Worm (Caenorhabditis elegans) whole organism, late embryonic: ENCODE results near the gene C29E4.17.

Source experiments
- C08G9.2 ChIP-seq: sonication (generic microtip); optimal IDR thresholded peaks from 2 replicates; lab custom pipeline; 2016; ENCODE audit warnings: mild to moderate bottlenecking, missing genetic modification characterization, moderate library complexity, missing compliant biosample characterization
- C38D4.7 ChIP-seq: fragments of 200-800 bp; sonication (Bioruptor generic); optimal IDR thresholded peaks from 2 replicates; lab custom pipeline; 2018; ENCODE audit warnings: mild to moderate bottlenecking, missing genetic modification characterization, moderate library complexity, missing compliant biosample characterization
- K02D7.2 ChIP-seq: sonication (generic microtip); optimal IDR thresholded peaks from 2 replicates; lab custom pipeline; 2017; ENCODE audit warnings: mild to moderate bottlenecking, missing genetic modification characterization, missing compliant biosample characterization
- K09A11.1 ChIP-seq: sonication (generic microtip); optimal IDR thresholded peaks from 2 replicates; lab custom pipeline; 2017; ENCODE audit warnings: antibody characterized with exemption, mild to moderate bottlenecking, missing genetic modification characterization, missing compliant biosample characterization; ENCODE audit not compliant: insufficient read depth
- ceh-14 ChIP-seq: sonication (generic microtip); optimal IDR thresholded peaks from 2 replicates; lab custom pipeline; 2016; ENCODE audit warnings: missing genotype, missing genetic modification characterization, missing compliant biosample characterization
- ceh-19 ChIP-seq: fragments of 200-800 bp; sonication (Bioruptor generic); optimal IDR thresholded peaks from 2 replicates; lab custom pipeline; 2018; ENCODE audit warnings: mild to moderate bottlenecking, missing genetic modification characterization, missing compliant biosample characterization
- ceh-24 ChIP-seq: sonication (generic microtip); optimal IDR thresholded peaks from 2 replicates; lab custom pipeline; 2016; ENCODE audit warnings: mild to moderate bottlenecking, missing genetic modification characterization, missing compliant biosample characterization
- ceh-30 ChIP-seq: fragments of 150-350 bp; optimal IDR thresholded peaks from 2 replicates; lab custom pipeline; 2014; ENCODE audit warnings: missing biosample characterization, missing genetic modification characterization
- ceh-31 ChIP-seq: sonication (generic microtip); optimal IDR thresholded peaks from 2 replicates; lab custom pipeline; 2016; ENCODE audit warnings: missing genetic modification characterization, missing compliant biosample characterization
- ceh-48 ChIP-seq: sonication (generic microtip); optimal IDR thresholded peaks from 2 replicates; lab custom pipeline; 2016; ENCODE audit warnings: missing genetic modification characterization, inconsistent platforms, missing compliant biosample characterization
- dve-1 ChIP-seq: sonication (generic microtip); optimal IDR thresholded peaks from 2 replicates; lab custom pipeline; 2017; ENCODE audit warnings: antibody characterized with exemption, mild to moderate bottlenecking, missing genetic modification characterization, missing compliant biosample characterization
- elt-4 ChIP-seq: sonication (generic microtip); optimal IDR thresholded peaks from 2 replicates; lab custom pipeline; 2016; ENCODE audit warnings: missing genetic modification characterization, missing compliant biosample characterization
- fkh-10 ChIP-seq: fragments of 150-350 bp; optimal IDR thresholded peaks from 2 replicates; lab custom pipeline; 2014; ENCODE audit warnings: missing biosample characterization, missing genetic modification reagents, missing genetic modification characterization
- hlh-30 ChIP-seq: sonication (generic microtip); optimal IDR thresholded peaks from 2 replicates; lab custom pipeline; 2017; ENCODE audit warnings: antibody characterized with exemption, missing genetic modification characterization, missing compliant biosample characterization; ENCODE audit not compliant: insufficient read depth
- hlh-6 ChIP-seq: sonication (generic microtip); optimal IDR thresholded peaks from 2 replicates; lab custom pipeline; 2016; ENCODE audit warnings: missing genotype, missing genetic modification characterization, missing compliant biosample characterization
- hlh-8 ChIP-seq: sonication (generic microtip); optimal IDR thresholded peaks from 2 replicates; lab custom pipeline; 2016; ENCODE audit warnings: missing genotype, missing genetic modification characterization, missing compliant biosample characterization
- lin-11 ChIP-seq: fragments of 200-800 bp; sonication (Bioruptor generic); optimal IDR thresholded peaks from 2 replicates; lab custom pipeline; 2018; ENCODE audit warnings: mild to moderate bottlenecking, missing genetic modification characterization, missing compliant biosample characterization
- madf-2 ChIP-seq: sonication (generic microtip); optimal IDR thresholded peaks from 2 replicates; lab custom pipeline; 2017; ENCODE audit warnings: missing genetic modification characterization, missing compliant biosample characterization
- mec-3 ChIP-seq: sonication (generic microtip); optimal IDR thresholded peaks from 2 replicates; lab custom pipeline; 2016; ENCODE audit warnings: borderline replicate concordance, missing genetic modification characterization, missing compliant biosample characterization
- npax-4 ChIP-seq: sonication (generic microtip); optimal IDR thresholded peaks from 2 replicates; lab custom pipeline; 2016; ENCODE audit warnings: missing genetic modification characterization, missing compliant biosample characterization
- odd-2 ChIP-seq: sonication (generic microtip); optimal IDR thresholded peaks from 2 replicates; lab custom pipeline; 2017; ENCODE audit warnings: antibody characterized with exemption, mild to moderate bottlenecking, missing genetic modification characterization, missing compliant biosample characterization
- pax-1 ChIP-seq: fragments of 150-350 bp; optimal IDR thresholded peaks from 2 replicates; lab custom pipeline; 2014; ENCODE audit warnings: missing biosample characterization, missing genetic modification characterization
- pha-2 ChIP-seq: sonication (generic microtip); optimal IDR thresholded peaks from 2 replicates; lab custom pipeline; 2017; ENCODE audit warnings: mild to moderate bottlenecking, missing genetic modification characterization, missing compliant biosample characterization
- ref-2 ChIP-seq: sonication (generic microtip); optimal IDR thresholded peaks from 2 replicates; lab custom pipeline; 2016; ENCODE audit warnings: missing genetic modification characterization, missing compliant biosample characterization
- rnt-1 ChIP-seq: sonication (generic microtip); optimal IDR thresholded peaks from 2 replicates; lab custom pipeline; 2016; ENCODE audit warnings: missing genetic modification characterization, missing compliant biosample characterization
- sox-2 ChIP-seq: fragments of 200-800 bp; sonication (Bioruptor generic); IDR thresholded peaks from 2 replicates; pipeline ENCODE4 v1.3.6; 2022; ENCODE audit warnings: missing genetic modification reagents, missing genetic modification characterization, missing compliant biosample characterization
- sox-4 ChIP-seq: sonication (generic microtip); optimal IDR thresholded peaks from 2 replicates; lab custom pipeline; 2017; ENCODE audit warnings: mild to moderate bottlenecking, missing genetic modification characterization, inconsistent platforms, missing compliant biosample characterization
- tbx-2 ChIP-seq: sonication (generic microtip); optimal IDR thresholded peaks from 2 replicates; lab custom pipeline; 2016; ENCODE audit warnings: missing genetic modification characterization, missing compliant biosample characterization
- unc-42 ChIP-seq: sonication (generic microtip); optimal IDR thresholded peaks from 2 replicates; lab custom pipeline; 2016; ENCODE audit warnings: missing genotype, missing genetic modification characterization, missing compliant biosample characterization
- unc-86 ChIP-seq: sonication (generic microtip); optimal IDR thresholded peaks from 2 replicates; lab custom pipeline; 2016; ENCODE audit warnings: missing genetic modification characterization, missing compliant biosample characterization
- ztf-16 ChIP-seq: sonication (generic microtip); optimal IDR thresholded peaks from 2 replicates; lab custom pipeline; 2017; ENCODE audit warnings: missing genetic modification characterization, missing compliant biosample characterization

Gene C29E4.17

DNA sequence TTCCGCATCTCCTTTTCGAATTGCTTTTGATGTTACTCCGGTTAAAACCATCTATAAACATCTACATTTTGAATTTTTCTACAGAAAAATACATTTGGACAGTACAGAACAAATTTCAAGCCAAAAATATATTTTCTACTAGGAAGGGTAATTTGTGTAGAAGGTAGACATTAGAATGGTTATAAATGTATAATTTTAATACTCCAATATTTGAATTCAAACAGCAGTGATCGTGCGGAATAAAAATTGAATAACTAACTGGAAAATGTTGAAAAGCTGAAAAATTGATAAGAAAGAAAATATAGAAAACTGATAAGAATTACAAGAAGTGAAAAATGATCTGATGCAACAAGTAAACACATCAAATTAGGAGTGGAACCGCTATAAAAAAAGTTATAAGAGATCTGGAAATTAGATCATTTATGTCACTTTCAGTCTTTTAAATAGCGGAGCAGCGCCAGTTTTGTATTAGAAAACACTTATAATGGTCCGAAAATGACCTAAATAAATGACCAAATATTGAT is 24.7 kb downstream of the C29E4.17 start, which contains the start of gene gsto-1:
Gene gsto-1, minus strand, starts transcription at position 51 of the 524 bp plus-strand sequence.
- no peak for TF ChIP-seq ceh-30 (tag; lab: Kevin White, UChicago)

DNA sequence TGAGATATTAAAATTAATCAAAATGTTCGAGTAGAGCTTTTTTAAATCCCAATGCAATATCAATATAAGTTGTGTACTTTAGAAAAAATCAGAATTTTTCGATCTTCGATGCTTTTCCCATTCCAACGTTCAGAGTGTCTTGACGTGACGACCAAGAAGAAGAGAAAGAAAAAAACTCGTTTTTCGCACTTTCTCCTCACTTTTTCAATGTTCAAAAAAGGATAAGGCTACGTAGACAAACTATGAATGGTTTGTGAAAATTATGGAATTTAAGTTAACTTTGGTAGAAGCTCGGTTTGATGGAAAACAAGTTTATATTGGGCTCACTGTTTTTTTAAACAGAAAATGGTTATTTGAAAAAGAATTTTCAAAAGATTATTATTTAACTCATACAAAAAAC is 25.4 kb downstream of the C29E4.17 start:
- TF ChIP-seq hlh-6 (tag; lab: Kevin White, UChicago): no peak
- TF ChIP-seq pax-1 (tag; lab: Kevin White, UChicago): no peak
- no peak for TF ChIP-seq tbx-2 (tag; lab: Kevin White, UChicago)
- no peak for TF ChIP-seq hlh-30 (tag; lab: Kevin White, UChicago)
- TF ChIP-seq ceh-14 (tag; lab: Kevin White, UChicago): no peak
- no peak for TF ChIP-seq madf-2
- TF ChIP-seq C38D4.7 (GFP tag; lab: Kevin White, UChicago): no peak
- TF ChIP-seq lin-11 (tag; lab: Kevin White, UChicago): no peak
- no peak for TF ChIP-seq dve-1
- TF ChIP-seq K09A11.1 (tag; lab: Kevin White, UChicago): no peak
- TF ChIP-seq fkh-10 (GFP tag; lab: Kevin White, UChicago): no peak
- no peak for TF ChIP-seq ceh-19 (GFP tag; lab: Kevin White, UChicago)
- TF ChIP-seq sox-2 (GFP tag; lab: Robert Waterston, UW): no peak
- TF ChIP-seq ref-2: no peak
- no peak for TF ChIP-seq mec-3
- no peak for TF ChIP-seq rnt-1 (tag; lab: Kevin White, UChicago)
- TF ChIP-seq unc-86 (tag; lab: Kevin White, UChicago): no peak
- TF ChIP-seq elt-4: no peak
- no peak for TF ChIP-seq odd-2 (tag; lab: Kevin White, UChicago)

DNA sequence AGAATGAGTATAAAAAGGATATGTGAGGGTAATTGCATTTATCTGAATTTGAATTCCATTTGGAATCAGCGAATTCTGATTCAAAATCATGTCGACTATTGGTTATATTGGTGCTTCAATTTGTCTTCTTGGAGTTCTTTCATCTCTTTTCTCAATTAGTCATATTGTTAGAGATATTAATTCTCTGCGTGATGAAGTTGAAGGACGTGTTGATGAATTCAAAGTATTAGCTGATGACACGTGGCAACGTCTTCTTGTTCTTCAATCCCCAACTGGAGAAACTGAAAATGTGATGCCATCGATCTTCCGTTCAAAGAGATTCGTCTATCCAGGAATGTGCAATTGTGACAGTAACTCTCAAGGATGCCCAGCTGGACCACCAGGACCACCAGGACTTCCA is 26.5 kb downstream of the C29E4.17 start, which contains the start of gene col-90:
Gene col-90, plus strand, starts transcription at position 37 of the 400 bp plus-strand sequence.
- no peak for TF ChIP-seq pha-2 (tag; lab: Kevin White, UChicago)
- TF ChIP-seq lin-11 (tag; lab: Kevin White, UChicago): no peak
- no peak for TF ChIP-seq ztf-16 (tag; lab: Kevin White, UChicago)
- TF ChIP-seq sox-4 (tag; lab: Kevin White, UChicago): no peak
- TF ChIP-seq, all 69 proteins: peak for 0

DNA sequence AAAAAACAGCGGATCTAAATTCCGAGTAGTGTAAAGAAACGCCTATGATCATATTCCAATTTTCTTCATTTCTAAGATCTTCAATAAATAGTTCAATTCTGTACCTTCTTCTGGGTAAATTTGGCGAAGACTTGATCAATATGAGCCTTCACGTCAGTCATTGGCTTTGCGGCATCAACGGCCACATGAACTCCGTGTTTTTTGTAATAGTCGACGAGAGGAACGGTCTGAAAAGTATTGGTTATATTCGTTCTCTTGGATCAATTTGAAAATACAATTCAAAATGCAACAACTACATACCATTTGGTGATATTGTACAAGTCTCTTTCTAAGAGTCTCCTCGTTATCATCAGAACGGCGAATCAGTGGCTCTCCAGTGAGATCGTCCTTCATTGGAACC is 28.1 kb downstream of the C29E4.17 start:
- TF ChIP-seq C08G9.2 (tag; lab: Kevin White, UChicago): no peak

DNA sequence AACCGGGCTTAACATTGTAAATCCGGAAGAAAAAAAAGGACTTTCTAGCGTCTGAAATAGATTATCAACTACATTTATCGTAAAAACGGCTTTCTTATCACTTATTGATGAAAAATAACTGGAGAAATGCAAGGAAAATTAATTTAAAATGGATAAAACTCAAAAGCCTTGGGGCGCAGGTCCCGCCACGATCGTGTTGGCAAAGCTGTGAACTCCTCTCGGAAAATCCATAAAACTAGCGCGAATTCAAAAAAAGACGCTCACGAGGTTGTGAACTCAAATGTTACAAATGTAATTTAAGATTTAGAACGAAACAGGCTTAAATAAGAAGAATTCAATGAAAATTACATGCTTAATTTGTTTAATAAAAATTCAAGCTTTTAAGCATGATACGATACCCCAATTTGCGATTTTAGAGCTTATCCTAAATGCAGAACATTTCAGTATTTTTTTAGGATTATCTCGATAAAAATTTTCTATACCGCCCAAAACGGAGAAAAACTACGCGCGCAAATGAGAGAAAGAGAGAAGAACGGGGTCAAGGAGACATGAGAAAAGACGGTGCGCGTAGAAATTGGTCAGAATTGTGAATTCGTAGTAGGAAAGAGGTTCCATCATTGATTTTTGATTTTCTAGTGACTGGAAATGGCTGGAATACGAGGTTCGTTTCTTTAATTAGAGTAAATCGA is 29.9 kb downstream of the C29E4.17 start, which contains the start of gene C29E4.15:
Gene C29E4.15, plus strand, starts transcription at position 547 of the 689 bp plus-strand sequence.
- TF ChIP-seq ceh-31 (tag; lab: Kevin White, UChicago): no peak
- TF ChIP-seq unc-42 (tag; lab: Kevin White, UChicago): peak; percentile 19

DNA sequence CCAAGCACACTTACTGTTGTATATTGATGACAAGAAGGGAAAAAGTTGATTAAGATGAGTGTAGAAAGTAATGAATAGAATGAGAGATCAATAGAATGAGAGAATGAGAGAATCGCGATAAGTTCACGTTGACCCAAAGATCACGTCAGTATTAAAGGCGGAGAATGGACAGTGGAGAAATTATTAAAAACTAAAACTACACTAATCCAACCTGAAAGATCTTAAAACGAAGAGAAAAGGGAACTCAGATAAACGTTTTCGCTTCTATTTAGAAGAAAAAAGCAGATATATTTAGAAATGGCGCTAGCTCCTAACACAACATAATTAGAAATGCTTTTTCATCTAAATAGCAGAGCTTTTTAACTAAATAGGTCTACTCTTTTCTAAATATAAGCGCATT is 30.9 kb downstream of the C29E4.17 start, which contains the start of gene let-754:
Gene let-754, minus strand, starts transcription at position 101 of the 400 bp plus-strand sequence.
- TF ChIP-seq sox-2 (GFP tag; lab: Robert Waterston, UW) (no peak), ceh-30 (tag; lab: Kevin White, UChicago) (no peak), tbx-2 (tag; lab: Kevin White, UChicago) (no peak), mec-3 (no peak)

DNA sequence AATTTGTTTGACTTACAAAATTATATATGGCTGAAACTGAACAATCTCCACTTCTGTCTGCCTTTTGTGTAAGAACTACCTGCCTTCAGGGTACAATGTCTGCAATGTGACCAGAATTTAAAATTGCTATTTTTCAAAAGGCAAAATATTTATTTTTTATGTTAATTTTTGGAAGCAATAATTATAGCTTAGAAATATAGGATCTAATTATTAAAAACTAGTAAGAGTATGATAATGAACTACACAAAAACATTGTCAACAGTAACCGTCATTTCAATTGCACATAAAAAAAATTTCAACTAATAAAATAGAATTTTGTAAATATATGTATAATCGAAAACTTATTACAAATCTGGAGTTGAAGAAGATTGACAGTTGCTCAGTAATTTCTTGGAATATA is 34.7 kb downstream of the C29E4.17 start, which contains the start of gene C29E4.9:
Gene C29E4.9, minus strand, starts transcription at position 101 of the 400 bp plus-strand sequence.
- no peak for TF ChIP-seq K02D7.2 (tag; lab: Kevin White, UChicago)
- no peak for TF ChIP-seq ceh-24 (tag; lab: Kevin White, UChicago)
- TF ChIP-seq lin-11 (tag; lab: Kevin White, UChicago): no peak
- no peak for TF ChIP-seq ceh-48 (tag; lab: Kevin White, UChicago)
- TF ChIP-seq npax-4: no peak
- no peak for TF ChIP-seq hlh-8 (tag; lab: Kevin White, UChicago)
- TF ChIP-seq, all 69 proteins: peak for 0
